Fruit fly (Drosophila melanogaster): Measurements from ENCODE around the gene RapGAP1.

DNA sequence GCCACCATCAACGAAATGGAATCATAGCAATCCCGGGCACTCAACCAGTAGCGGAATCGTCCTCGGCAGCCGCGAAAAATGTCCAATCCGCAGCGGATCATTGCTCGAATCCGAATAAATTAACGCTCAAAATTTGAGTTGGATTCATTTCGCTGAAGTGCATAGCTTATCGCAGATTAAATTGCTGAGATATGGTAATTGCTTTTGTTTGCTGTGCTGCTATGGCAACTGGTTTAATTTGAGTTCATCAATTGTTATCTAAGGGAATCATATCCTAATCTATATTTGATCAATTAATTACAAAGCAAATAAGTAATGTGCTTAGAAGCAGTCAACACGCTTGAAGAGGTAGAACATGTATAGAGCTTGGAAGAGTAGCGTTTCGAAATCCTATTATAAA, 116.6 kb downstream of the RapGAP1 start, which contains the start of gene Gr28b:
- TF ChIP-seq EcR (GFP tag; optimal IDR thresholded peaks at IDR 0.05) (no peak), usp (GFP tag; optimal IDR thresholded peaks at IDR 0.05) (no peak), psq (optimal IDR thresholded peaks at IDR 0.05) (no peak), Dll (optimal IDR thresholded peaks at IDR 0.05) (no peak), CG8478 (optimal IDR thresholded peaks at IDR 0.05) (no peak)

Measured in whole organism.